Worm (Caenorhabditis elegans) whole organism, young adult: ENCODE results near the gene F13H10.1.

Source experiments
- B0336.3 ChIP-seq: fragments of 200-800 bp; sonication (Bioruptor generic); IDR thresholded peaks from 2 replicates; pipeline ENCODE4 v1.3.6; 2022; ENCODE audit warnings: missing genetic modification characterization, missing compliant biosample characterization
- C06A6.2 ChIP-seq: fragments of 200-800 bp; sonication (Bioruptor generic); conservative IDR thresholded peaks from 2 replicates; pipeline ENCODE4 v1.3.6; 2022; ENCODE audit warnings: missing genetic modification characterization, missing compliant biosample characterization
- F22D6.2 ChIP-seq: sonication (generic microtip); optimal IDR thresholded peaks from 2 replicates; lab custom pipeline; 2016; ENCODE audit warnings: mild to moderate bottlenecking, missing genetic modification characterization, missing compliant biosample characterization
- F23B12.7 ChIP-seq: sonication (generic microtip); optimal IDR thresholded peaks from 2 replicates; lab custom pipeline; 2017; ENCODE audit warnings: missing genetic modification characterization, mild to moderate bottlenecking, missing compliant biosample characterization, antibody characterized with exemption, moderate library complexity; ENCODE audit not compliant: insufficient read depth
- F37B4.10 ChIP-seq: fragments of 200-800 bp; sonication (Bioruptor generic); IDR thresholded peaks from 2 replicates; pipeline ENCODE4 v1.3.6; 2022; ENCODE audit warnings: missing genetic modification characterization, missing compliant biosample characterization
- F39B2.1 ChIP-seq: fragments of 200-800 bp; sonication (Bioruptor generic); IDR thresholded peaks from 2 replicates; pipeline ENCODE4 v1.3.6; 2022; ENCODE audit warnings: missing genetic modification reagents, missing genetic modification characterization, missing compliant biosample characterization
- F52B5.7 ChIP-seq: sonication (generic microtip); optimal IDR thresholded peaks from 2 replicates; lab custom pipeline; 2016; ENCODE audit warnings: mild to moderate bottlenecking, missing genetic modification characterization, missing compliant biosample characterization
- K11D2.4 ChIP-seq: fragments of 200-800 bp; sonication (Bioruptor generic); IDR thresholded peaks from 2 replicates; pipeline ENCODE4 v1.3.6; 2022; ENCODE audit warnings: missing genetic modification reagents, missing genetic modification characterization, missing compliant biosample characterization
- K12H6.12 ChIP-seq: fragments of 200-800 bp; sonication (Bioruptor generic); optimal IDR thresholded peaks from 2 replicates; lab custom pipeline; 2018; ENCODE audit warnings: mild to moderate bottlenecking, missing genetic modification characterization, missing compliant biosample characterization
- T26A5.8 ChIP-seq: sonication (generic microtip); optimal IDR thresholded peaks from 2 replicates; lab custom pipeline; 2016; ENCODE audit warnings: missing genetic modification characterization, missing compliant biosample characterization
- Y67H2A.10 ChIP-seq: fragments of 200-800 bp; sonication (Bioruptor generic); conservative IDR thresholded peaks from 2 replicates; pipeline ENCODE4 v1.3.6; 2022; ENCODE audit warnings: missing genetic modification reagents, missing genetic modification characterization, missing compliant biosample characterization
- ZK185.1 ChIP-seq: sonication (generic microtip); optimal IDR thresholded peaks from 2 replicates; lab custom pipeline; 2016; ENCODE audit warnings: mild to moderate bottlenecking, missing genetic modification characterization, missing compliant biosample characterization; ENCODE audit not compliant: poor library complexity, severe bottlenecking
- aptf-3 ChIP-seq: fragments of 200-800 bp; sonication (Bioruptor generic); IDR thresholded peaks from 2 replicates; pipeline ENCODE4 v1.3.6; 2022; ENCODE audit warnings: missing genetic modification characterization, missing compliant biosample characterization
- athp-1 ChIP-seq: sonication (generic microtip); optimal IDR thresholded peaks from 2 replicates; lab custom pipeline; 2017; ENCODE audit warnings: mild to moderate bottlenecking, missing genetic modification characterization, missing compliant biosample characterization
- attf-3 ChIP-seq: fragments of 200-800 bp; sonication (Bioruptor generic); conservative IDR thresholded peaks from 2 replicates; pipeline ENCODE4 v1.3.6; 2022; ENCODE audit warnings: missing genetic modification reagents, missing genetic modification characterization, missing compliant biosample characterization
- attf-6 ChIP-seq: fragments of 200-800 bp; sonication (Bioruptor generic); IDR thresholded peaks from 2 replicates; pipeline ENCODE4 v1.3.6; 2022; ENCODE audit warnings: missing genetic modification reagents, missing genetic modification characterization, missing compliant biosample characterization
- cebp-1 ChIP-seq, 2 experiments: fragments of 200-800 bp in 1 of 2; sonication (Bioruptor generic) in 1 of 2; sonication (generic microtip) in 1 of 2; IDR thresholded peaks in 1 of 2; optimal IDR thresholded peaks in 1 of 2; 2 replicates each; pipeline versions ENCODE4 v1.3.6 to Lab custom; 2017 to 2022; ENCODE audit warnings: missing compliant biosample characterization in 2 of 2, missing genetic modification characterization in 2 of 2, mild to moderate bottlenecking in 1 of 2, missing genetic modification reagents in 1 of 2, moderate library complexity in 1 of 2
- cebp-2 ChIP-seq: fragments of 200-800 bp; sonication (Bioruptor generic); IDR thresholded peaks from 2 replicates; pipeline ENCODE4 v1.3.6; 2022; ENCODE audit warnings: missing genetic modification characterization, missing compliant biosample characterization
- ceh-27 ChIP-seq: fragments of 200-800 bp; sonication (Bioruptor generic); optimal IDR thresholded peaks from 2 replicates; lab custom pipeline; 2018; ENCODE audit warnings: mild to moderate bottlenecking, missing genetic modification characterization, moderate library complexity, missing compliant biosample characterization
- ceh-40 ChIP-seq: fragments of 200-800 bp; sonication (Bioruptor generic); IDR thresholded peaks from 2 replicates; pipeline ENCODE4 v1.3.6; 2022; ENCODE audit warnings: missing genetic modification characterization, missing compliant biosample characterization
- ceh-58 ChIP-seq: fragments of 200-800 bp; sonication (Bioruptor generic); IDR thresholded peaks from 2 replicates; pipeline ENCODE4 v1.3.6; 2022; ENCODE audit warnings: missing genetic modification characterization, missing compliant biosample characterization
- ceh-91 ChIP-seq: fragments of 200-800 bp; sonication (Bioruptor generic); IDR thresholded peaks from 2 replicates; pipeline ENCODE4 v1.3.6; 2022; ENCODE audit warnings: missing genetic modification reagents, missing genetic modification characterization, missing compliant biosample characterization
- chd-7 ChIP-seq: sonication (generic microtip); optimal IDR thresholded peaks from 2 replicates; lab custom pipeline; 2016; ENCODE audit warnings: mild to moderate bottlenecking, missing genetic modification characterization, moderate library complexity, missing compliant biosample characterization
- die-1 ChIP-seq: sonication (generic microtip); optimal IDR thresholded peaks from 2 replicates; lab custom pipeline; 2016; ENCODE audit warnings: missing genotype, mild to moderate bottlenecking, missing genetic modification characterization, missing compliant biosample characterization
- dpff-1 ChIP-seq: sonication (generic microtip); optimal IDR thresholded peaks from 2 replicates; lab custom pipeline; 2017; ENCODE audit warnings: mild to moderate bottlenecking, missing genetic modification characterization, missing compliant biosample characterization
- egl-18 ChIP-seq: fragments of 200-800 bp; sonication (Bioruptor generic); IDR thresholded peaks from 2 replicates; pipeline ENCODE4 v1.3.6; 2022; ENCODE audit warnings: missing genetic modification reagents, missing genetic modification characterization, missing compliant biosample characterization
- egl-44 ChIP-seq: fragments of 200-800 bp; sonication (Bioruptor generic); IDR thresholded peaks from 2 replicates; pipeline ENCODE4 v1.3.6; 2022; ENCODE audit warnings: missing genetic modification reagents, missing genetic modification characterization, missing compliant biosample characterization
- ekl-4 ChIP-seq: fragments of 200-800 bp; sonication (Bioruptor generic); IDR thresholded peaks from 2 replicates; pipeline ENCODE4 v1.3.6; 2022; ENCODE audit warnings: missing genetic modification reagents, missing genetic modification characterization, missing compliant biosample characterization
- fkh-3 ChIP-seq: sonication (generic microtip); optimal IDR thresholded peaks from 2 replicates; lab custom pipeline; 2016; ENCODE audit warnings: mild to moderate bottlenecking, missing genetic modification characterization, missing compliant biosample characterization
- him-1 ChIP-seq: sonication (generic microtip); optimal IDR thresholded peaks from 2 replicates; lab custom pipeline; 2016; ENCODE audit warnings: missing genotype, missing genetic modification reagents, missing genetic modification characterization, missing compliant biosample characterization
- hlh-12 ChIP-seq: sonication (generic microtip); optimal IDR thresholded peaks from 2 replicates; lab custom pipeline; 2016; ENCODE audit warnings: missing genetic modification characterization, missing compliant biosample characterization
- hsf-1 ChIP-seq: fragments of 200-800 bp; sonication (Bioruptor generic); IDR thresholded peaks from 2 replicates; pipeline ENCODE4 v1.3.6; 2022; ENCODE audit warnings: missing genetic modification reagents, missing genetic modification characterization, missing compliant biosample characterization
- let-526 ChIP-seq: fragments of 200-800 bp; sonication (Bioruptor generic); IDR thresholded peaks from 2 replicates; pipeline ENCODE4 v1.3.6; 2022; ENCODE audit warnings: missing genetic modification reagents, missing genetic modification characterization, missing compliant biosample characterization
- let-607 ChIP-seq, 2 experiments: fragments of 200-800 bp in 1 of 2; sonication (Bioruptor generic) in 1 of 2; sonication (generic microtip) in 1 of 2; optimal IDR thresholded peaks; 2 replicates each; lab custom pipeline; 2016 to 2018; ENCODE audit warnings: mild to moderate bottlenecking in 2 of 2, missing compliant biosample characterization in 2 of 2, missing genetic modification characterization in 2 of 2, moderate library complexity in 2 of 2, missing genotype in 1 of 2
- lin-54 ChIP-seq: fragments of 200-800 bp; sonication (Bioruptor generic); optimal IDR thresholded peaks from 2 replicates; lab custom pipeline; 2018; ENCODE audit warnings: mild to moderate bottlenecking, missing genetic modification characterization, missing compliant biosample characterization
- madf-6 ChIP-seq: fragments of 200-800 bp; sonication (Bioruptor generic); IDR thresholded peaks from 2 replicates; pipeline ENCODE4 v1.3.6; 2022; ENCODE audit warnings: missing genetic modification reagents, missing genetic modification characterization, missing compliant biosample characterization
- mel-28 ChIP-seq: sonication (generic microtip); optimal IDR thresholded peaks from 2 replicates; lab custom pipeline; 2016; ENCODE audit warnings: borderline replicate concordance, mild to moderate bottlenecking, missing genetic modification characterization, missing compliant biosample characterization
- mes-4 ChIP-seq: sonication (generic microtip); optimal IDR thresholded peaks from 2 replicates; lab custom pipeline; 2016; ENCODE audit warnings: missing genotype, missing genetic modification characterization, missing compliant biosample characterization
- nhr-27 ChIP-seq: fragments of 200-800 bp; sonication (Bioruptor generic); optimal IDR thresholded peaks from 2 replicates; lab custom pipeline; 2018; ENCODE audit warnings: mild to moderate bottlenecking, missing genetic modification characterization, moderate library complexity, missing compliant biosample characterization
- rec-8 ChIP-seq, 2 experiments: sonication (generic microtip); optimal IDR thresholded peaks; 2 replicates each; lab custom pipeline; 2016; ENCODE audit warnings: mild to moderate bottlenecking in 2 of 2, missing genetic modification characterization in 2 of 2, missing genetic modification reagents in 2 of 2, missing genotype in 2 of 2, missing biosample characterization in 1 of 2, missing compliant biosample characterization in 1 of 2, moderate library complexity in 1 of 2
- sea-2 ChIP-seq: fragments of 200-800 bp; sonication (Bioruptor generic); IDR thresholded peaks from 2 replicates; pipeline ENCODE4 v1.3.6; 2022; ENCODE audit warnings: missing genetic modification characterization, missing compliant biosample characterization
- snpc-4 ChIP-seq, 5 experiments: fragments of 150-350 bp in 1 of 5; sonication (generic microtip) in 4 of 5; optimal IDR thresholded peaks; 2 replicates each; lab custom pipeline; 2014 to 2018; ENCODE audit warnings: missing genetic modification characterization in 5 of 5, missing biosample characterization in 3 of 5, antibody characterized with exemption in 2 of 5, mild to moderate bottlenecking in 2 of 5, missing compliant biosample characterization in 2 of 5, missing genotype in 2 of 5, moderate library complexity in 2 of 5, missing genetic modification reagents in 1 of 5
- tbp1 ChIP-seq: fragments of 200-800 bp; sonication (Bioruptor generic); optimal IDR thresholded peaks from 2 replicates; lab custom pipeline; 2018; ENCODE audit warnings: mild to moderate bottlenecking, missing genetic modification characterization, missing compliant biosample characterization
- unc-130 ChIP-seq: sonication (generic microtip); optimal IDR thresholded peaks from 2 replicates; lab custom pipeline; 2016; ENCODE audit warnings: missing genetic modification reagents, missing genetic modification characterization, missing compliant biosample characterization
- ztf-3 ChIP-seq: fragments of 200-800 bp; sonication (Bioruptor generic); optimal IDR thresholded peaks from 2 replicates; lab custom pipeline; 2018; ENCODE audit warnings: mild to moderate bottlenecking, missing genetic modification characterization, missing compliant biosample characterization
- ztf-6 ChIP-seq: fragments of 200-800 bp; sonication (Bioruptor generic); IDR thresholded peaks from 2 replicates; pipeline ENCODE4 v1.3.6; 2022; ENCODE audit warnings: missing genetic modification reagents, missing genetic modification characterization, missing compliant biosample characterization

The F13H10.1 gene

DNA sequence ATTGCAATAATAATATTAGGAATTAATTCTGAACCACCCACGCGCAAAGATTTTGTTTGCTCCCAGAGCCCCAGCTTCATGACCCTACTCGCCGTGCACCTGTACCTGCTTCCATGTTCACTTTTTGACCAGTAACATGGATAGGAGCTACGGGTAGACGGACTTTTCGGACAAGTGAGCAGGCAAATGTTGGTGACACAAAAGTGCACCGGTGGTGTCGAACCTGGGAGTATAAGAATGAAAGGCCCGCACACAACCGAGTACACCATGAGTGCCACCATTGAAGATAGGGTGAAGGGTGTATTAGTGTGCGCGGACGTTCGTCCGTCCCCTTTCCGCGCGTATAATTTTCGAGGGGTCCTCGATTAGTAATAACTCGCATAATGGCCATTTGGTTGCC, 21.6 kb downstream of the F13H10.1 start (continued):
- TF ChIP-seq die-1 (tag; lab: Kevin White, UChicago) (peak; percentile 97), attf-6 (peak; percentile 77), F22D6.2 (tag; lab: Kevin White, UChicago) (peak; percentile 13), K11D2.4 (0 out of 2 replicates have a peak, but pooled peaks have one; percentile 51), K12H6.12 (tag; lab: Kevin White, UChicago) (peak; percentile 34), egl-44 (GFP tag; lab: Robert Waterston, UW) (peak; percentile 78; the same call in 1 of the 2 replicates), unc-130 (GFP tag; lab: Kevin White, UChicago) (peak; percentile 84), cebp-1 (GFP tag; IDR thresholded peaks at IDR 0.05; lab: Robert Waterston, UW) (peak; percentile 56; the same call in 1 of the 2 replicates), cebp-1 (tag; optimal IDR thresholded peaks at IDR 0.05; lab: Kevin White, UChicago) (peak; percentile 81), fkh-3 (peak; percentile 96), let-526 (peak; percentile 85), C06A6.2 (GFP tag; lab: Robert Waterston, UW) (peak; percentile 63; the same call in 1 of the 2 replicates), F39B2.1 (GFP tag; lab: Robert Waterston, UW) (no peak), lin-54 (peak; percentile 77), rec-8 (tag; optimal IDR thresholded peaks at IDR 0.05; lab: Kevin White, UChicago) (peak; percentile 83 to 92), Y67H2A.10 (GFP tag; lab: Robert Waterston, UW) (no peak), hsf-1 (GFP tag; lab: Robert Waterston, UW) (peak; percentile 80; the same call in 1 of the 2 replicates), aptf-3 (peak; percentile 85; the same call in 1 of the 2 replicates), T26A5.8 (peak; percentile 80), him-1 (peak; percentile 82), attf-3 (peak; percentile 68), madf-6 (GFP tag; lab: Robert Waterston, UW) (peak; percentile 80), tbp1 (GFP tag; lab: Kevin White, UChicago) (peak; percentile 98), cebp-2 (GFP tag; lab: Robert Waterston, UW) (peak; percentile 64; the same call in 1 of the 2 replicates), nhr-27 (tag; lab: Kevin White, UChicago) (peak; percentile 84), ZK185.1 (tag; lab: Kevin White, UChicago) (peak; percentile 88), sea-2 (GFP tag; lab: Robert Waterston, UW) (peak; percentile 79; the same call in 1 of the 2 replicates), mel-28 (tag; lab: Kevin White, UChicago) (peak; percentile 71), ztf-3 (GFP tag; lab: Kevin White, UChicago) (peak; percentile 29), F37B4.10 (GFP tag; lab: Robert Waterston, UW) (peak; percentile 98), ceh-58 (GFP tag; lab: Robert Waterston, UW) (peak; percentile 96; the same call in 1 of the 2 replicates), let-607 (tag; optimal IDR thresholded peaks at IDR 0.05; lab: Kevin White, UChicago) (peak in 1 of 2 experiments; percentile 55), B0336.3 (GFP tag; lab: Robert Waterston, UW) (peak; percentile 90), chd-7 (peak; percentile 96), athp-1 (tag; lab: Kevin White, UChicago) (peak; percentile 93), egl-18 (GFP tag; lab: Robert Waterston, UW) (0 out of 2 replicates have a peak, but pooled peaks have one; percentile 77), snpc-4 (GFP tag; optimal IDR thresholded peaks at IDR 0.05; lab: Kevin White, UChicago) (peak; percentile 68), snpc-4 (tag; optimal IDR thresholded peaks at IDR 0.05; lab: Kevin White, UChicago) (peak in 3 of 4 experiments; percentile 63 to 76 (median 74)), F23B12.7 (tag; lab: Kevin White, UChicago) (peak; percentile 49), mes-4 (tag; lab: Kevin White, UChicago) (peak; percentile 92), ekl-4 (GFP tag; lab: Robert Waterston, UW) (peak; percentile 88), ceh-27 (GFP tag; lab: Kevin White, UChicago) (peak; percentile 85), F52B5.7 (tag; lab: Kevin White, UChicago) (peak; percentile 98), ceh-40 (GFP tag; lab: Robert Waterston, UW) (peak; percentile 92; the same call in 1 of the 2 replicates), ceh-91 (GFP tag; lab: Robert Waterston, UW) (peak; percentile 47), ztf-6 (GFP tag; lab: Robert Waterston, UW) (no peak), hlh-12 (tag; lab: Kevin White, UChicago) (peak; percentile 81), dpff-1 (tag; lab: Kevin White, UChicago) (peak; percentile 86)
